Fruit fly (Drosophila melanogaster): Measurements from ENCODE around the gene Cyp6d5.

The Cyp6d5 gene

DNA sequence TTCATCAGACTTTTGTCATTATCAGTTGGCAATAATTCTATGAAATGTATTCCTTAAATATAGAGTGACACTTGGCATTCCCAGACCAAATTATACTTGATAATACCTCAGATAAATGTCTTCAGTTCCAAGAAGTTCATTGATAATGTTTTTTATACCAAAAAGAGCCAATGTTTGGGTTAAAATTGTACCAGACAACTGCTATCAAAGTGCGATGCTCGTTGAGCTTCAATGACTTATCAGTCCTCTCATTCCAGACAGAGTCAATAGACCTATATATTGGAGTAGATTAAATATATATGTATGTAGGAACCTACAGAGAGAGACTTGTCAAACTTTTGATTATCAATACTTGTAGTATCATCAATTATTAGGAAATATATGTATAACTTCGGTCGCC lies 36.2 kb downstream of the Cyp6d5 start:
- no peak for TF ChIP-seq ttk (optimal IDR thresholded peaks at IDR 0.05)
- TF ChIP-seq h (optimal IDR thresholded peaks at IDR 0.05), result no peak
- no peak for TF ChIP-seq psq (optimal IDR thresholded peaks at IDR 0.05)
- TF ChIP-seq Sin3A (optimal IDR thresholded peaks at IDR 0.05), result no peak
- TF ChIP-seq insv (optimal IDR thresholded peaks at IDR 0.05), result no peak
- TF ChIP-seq Myc (optimal IDR thresholded peaks at IDR 0.05), result no peak

DNA sequence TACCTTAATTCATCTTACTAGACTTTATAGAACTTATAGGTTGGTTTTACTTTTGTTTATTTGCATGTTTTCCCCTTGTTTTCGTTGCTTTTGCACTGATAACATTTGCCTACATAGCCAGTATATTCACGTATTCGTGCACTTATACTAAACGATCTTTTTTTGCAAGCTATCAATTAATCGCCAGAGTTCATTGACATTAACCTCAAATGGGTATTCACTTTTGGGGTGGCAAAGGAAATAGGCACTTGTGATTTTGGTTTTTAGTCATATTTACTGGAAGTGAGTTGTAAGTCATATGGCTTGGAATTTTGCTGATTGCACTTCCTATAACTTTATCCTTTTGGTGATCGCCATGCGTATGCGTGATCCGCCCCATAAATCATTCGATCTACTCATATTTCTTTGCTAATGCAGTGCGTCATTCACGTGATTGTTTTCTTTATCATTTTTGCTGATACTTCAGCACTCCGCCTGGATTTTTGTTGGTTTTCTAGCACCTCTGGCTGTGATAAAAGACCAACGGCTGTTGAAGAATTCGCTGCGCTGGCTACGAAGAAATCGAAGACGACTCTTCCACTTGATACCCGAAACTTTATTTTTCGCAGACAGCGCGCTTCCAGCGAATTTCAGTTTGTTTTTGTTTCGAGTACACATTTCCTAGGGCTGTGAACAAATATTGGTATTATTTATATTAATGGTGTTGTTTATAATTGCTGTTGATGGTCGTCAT lies 39.0 kb downstream of the Cyp6d5 start:
- no peak for TF ChIP-seq insv (optimal IDR thresholded peaks at IDR 0.05)
- TF ChIP-seq ttk (optimal IDR thresholded peaks at IDR 0.05), result no peak
- TF ChIP-seq h (optimal IDR thresholded peaks at IDR 0.05), result no peak
- no peak for TF ChIP-seq psq (optimal IDR thresholded peaks at IDR 0.05)
- no peak for TF ChIP-seq Sin3A (optimal IDR thresholded peaks at IDR 0.05)
- TF ChIP-seq Myc (optimal IDR thresholded peaks at IDR 0.05), result no peak

DNA sequence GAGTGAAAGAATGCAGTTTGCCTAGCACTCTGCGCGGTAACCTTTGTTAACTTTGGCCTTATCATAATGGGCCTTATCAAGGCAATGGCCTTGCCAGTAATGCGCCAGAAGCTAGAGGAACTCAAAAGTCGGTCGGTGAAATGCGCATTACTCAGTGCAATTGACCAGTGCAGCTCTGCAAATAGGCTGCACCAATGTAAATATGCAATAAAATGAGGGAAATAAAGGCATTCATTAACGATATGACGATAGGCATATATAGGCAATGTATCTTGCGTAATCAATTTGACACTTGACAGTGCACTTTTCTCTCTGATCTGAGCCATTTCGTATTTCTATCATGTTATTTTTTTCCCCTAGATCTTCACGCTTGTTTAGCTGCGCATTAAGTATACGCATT lies 41.1 kb downstream of the Cyp6d5 start:
- TF ChIP-seq psq (optimal IDR thresholded peaks at IDR 0.05), result no peak
- no peak for TF ChIP-seq insv (optimal IDR thresholded peaks at IDR 0.05)
- no peak for TF ChIP-seq Myc (optimal IDR thresholded peaks at IDR 0.05)
- TF ChIP-seq Sin3A (optimal IDR thresholded peaks at IDR 0.05), result no peak
- TF ChIP-seq ttk (optimal IDR thresholded peaks at IDR 0.05), result no peak

DNA sequence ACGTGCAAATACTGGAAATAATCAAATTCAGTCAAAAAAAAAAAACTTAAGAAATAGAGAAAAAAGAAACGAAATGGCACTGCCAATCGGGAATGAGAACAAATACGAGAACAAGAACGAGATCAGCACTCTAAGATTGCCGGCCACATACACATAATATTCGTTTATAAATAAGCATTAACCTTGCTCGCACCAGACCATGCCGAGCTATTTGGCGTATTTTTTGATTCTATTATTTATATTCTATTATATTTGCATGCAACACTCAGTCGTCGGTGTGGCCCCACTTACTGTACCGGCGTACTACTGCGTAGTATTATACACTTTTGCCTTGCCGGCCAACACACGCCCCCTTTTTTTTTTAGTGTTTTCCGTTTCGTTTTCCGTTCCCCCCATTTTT lies 41.6 kb downstream of the Cyp6d5 start:
- TF ChIP-seq h (optimal IDR thresholded peaks at IDR 0.05) (no peak), Sin3A (optimal IDR thresholded peaks at IDR 0.05) (no peak), insv (optimal IDR thresholded peaks at IDR 0.05) (no peak), ttk (optimal IDR thresholded peaks at IDR 0.05) (no peak), Myc (optimal IDR thresholded peaks at IDR 0.05) (no peak), psq (optimal IDR thresholded peaks at IDR 0.05) (no peak)

DNA sequence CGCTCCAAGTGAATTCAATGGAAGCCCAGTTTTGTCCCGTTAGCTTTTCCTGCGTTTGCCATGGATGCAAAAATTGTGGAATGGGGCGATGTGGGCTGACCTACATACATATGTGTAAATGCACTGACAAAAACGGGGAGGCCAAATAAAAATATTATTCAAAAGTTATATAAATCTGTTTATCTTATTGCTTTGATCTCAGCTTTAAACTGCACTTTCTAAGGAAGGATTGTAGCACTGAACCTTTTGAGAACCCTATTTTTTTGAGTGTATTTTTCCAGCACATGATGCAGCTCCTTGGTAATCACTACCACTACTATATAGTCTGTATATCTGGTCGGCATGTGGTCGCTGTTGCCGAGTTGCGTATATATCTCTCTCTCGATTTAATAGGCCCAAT lies 48.0 kb downstream of the Cyp6d5 start:
- TF ChIP-seq psq (optimal IDR thresholded peaks at IDR 0.05) (no peak), Myc (optimal IDR thresholded peaks at IDR 0.05) (no peak), h (optimal IDR thresholded peaks at IDR 0.05) (no peak), ttk (optimal IDR thresholded peaks at IDR 0.05) (no peak), Sin3A (optimal IDR thresholded peaks at IDR 0.05) (no peak), insv (optimal IDR thresholded peaks at IDR 0.05) (no peak)
